Worm (Caenorhabditis elegans) whole organism, L4 larva: Measurements from ENCODE around the gene C16C8.8.

ENCODE experiments used
- F26F4.8 ChIP-seq: fragments of 200-800 bp; sonication (Bioruptor generic); conservative IDR thresholded peaks from 2 replicates; pipeline ENCODE4 v1.3.6; 2022; ENCODE audit warnings: missing genetic modification characterization, missing compliant biosample characterization
- F44E2.7 ChIP-seq: fragments of 200-800 bp; sonication (Bioruptor generic); IDR thresholded peaks from 2 replicates; pipeline ENCODE4 v2.1.2; 2022; ENCODE audit warnings: missing genetic modification characterization, missing compliant biosample characterization
- F49E8.2 ChIP-seq: sonication (generic microtip); optimal IDR thresholded peaks from 2 replicates; lab custom pipeline; 2016; ENCODE audit warnings: missing compliant biosample characterization, mild to moderate bottlenecking, missing genetic modification characterization, borderline replicate concordance
- T20F7.1 ChIP-seq: fragments of 200-800 bp; sonication (Bioruptor generic); optimal IDR thresholded peaks from 2 replicates; lab custom pipeline; 2018; ENCODE audit warnings: mild to moderate bottlenecking, missing genetic modification characterization, missing compliant biosample characterization
- Y5F2A.4 ChIP-seq: fragments of 200-800 bp; sonication (Bioruptor generic); optimal IDR thresholded peaks from 2 replicates; lab custom pipeline; 2018; ENCODE audit warnings: mild to moderate bottlenecking, missing genetic modification characterization, missing compliant biosample characterization
- Y75B8A.6 ChIP-seq: fragments of 200-800 bp; sonication (Bioruptor generic); IDR thresholded peaks from 2 replicates; pipeline ENCODE4 v1.3.6; 2022; ENCODE audit warnings: missing genetic modification reagents, missing genetic modification characterization, missing compliant biosample characterization
- aha-1 ChIP-seq: fragments of 150-350 bp; peaks from one replicate; lab custom pipeline; 2014; ENCODE audit warnings: missing biosample characterization, missing genetic modification characterization
- attf-4 ChIP-seq: sonication (generic microtip); optimal IDR thresholded peaks from 3 replicates; lab custom pipeline; 2017; ENCODE audit warnings: missing biosample characterization, missing genetic modification characterization
- ceh-28 ChIP-seq: fragments of 150-350 bp; optimal IDR thresholded peaks from 2 replicates; lab custom pipeline; 2014; ENCODE audit warnings: missing biosample characterization, missing genetic modification reagents, missing genetic modification characterization
- dmd-6 ChIP-seq: fragments of 200-800 bp; sonication (Bioruptor generic); IDR thresholded peaks from 2 replicates; pipeline ENCODE4 v1.3.6; 2022; ENCODE audit warnings: missing genetic modification reagents, missing genetic modification characterization, missing compliant biosample characterization
- dmd-9 ChIP-seq: fragments of 200-800 bp; sonication (Bioruptor generic); IDR thresholded peaks from 2 replicates; pipeline ENCODE4 v1.3.6; 2022; ENCODE audit warnings: missing genetic modification reagents, missing genetic modification characterization, missing compliant biosample characterization
- duxl-1 ChIP-seq: sonication (generic microtip); optimal IDR thresholded peaks from 2 replicates; lab custom pipeline; 2016; ENCODE audit warnings: mild to moderate bottlenecking, missing genetic modification characterization, moderate library complexity, missing compliant biosample characterization; ENCODE audit not compliant: poor library complexity
- dve-1 ChIP-seq: sonication (generic microtip); optimal IDR thresholded peaks from 2 replicates; lab custom pipeline; 2017; ENCODE audit warnings: antibody characterized with exemption, mild to moderate bottlenecking, missing genetic modification characterization, missing compliant biosample characterization; ENCODE audit not compliant: insufficient read depth
- egl-27 ChIP-seq: sonication (generic microtip); optimal IDR thresholded peaks from 3 replicates; lab custom pipeline; 2017; ENCODE audit warnings: missing biosample characterization, missing genetic modification reagents, missing genetic modification characterization
- fkh-10 ChIP-seq: fragments of 150-350 bp; optimal IDR thresholded peaks from 2 replicates; lab custom pipeline; 2014; ENCODE audit warnings: missing biosample characterization, missing genetic modification reagents, missing genetic modification characterization
- gei-8 ChIP-seq: fragments of 200-800 bp; sonication (Bioruptor generic); optimal IDR thresholded peaks from 2 replicates; lab custom pipeline; 2018; ENCODE audit warnings: mild to moderate bottlenecking, missing genetic modification characterization, missing compliant biosample characterization
- hif-1 ChIP-seq, 2 experiments: sonication (generic microtip); optimal IDR thresholded peaks; 2 replicates each; lab custom pipeline; 2016 to 2017; ENCODE audit warnings: missing compliant biosample characterization in 2 of 2, missing genetic modification characterization in 2 of 2, missing genetic modification reagents in 2 of 2, missing genotype in 2 of 2, mild to moderate bottlenecking in 1 of 2
- jun-1 ChIP-seq: fragments of 150-350 bp; optimal IDR thresholded peaks from 2 replicates; lab custom pipeline; 2014; ENCODE audit warnings: missing biosample characterization, missing genetic modification reagents, missing genetic modification characterization
- lin-13 ChIP-seq: fragments of 150-350 bp; optimal IDR thresholded peaks from 2 replicates; lab custom pipeline; 2014; ENCODE audit warnings: missing biosample characterization, missing genetic modification reagents, missing genetic modification characterization
- lin-38 ChIP-seq: fragments of 200-800 bp; sonication (Bioruptor generic); IDR thresholded peaks from 2 replicates; pipeline ENCODE4 v1.3.6; 2022; ENCODE audit warnings: missing genetic modification reagents, missing genetic modification characterization, missing compliant biosample characterization
- madf-5 ChIP-seq, 2 experiments: fragments of 200-800 bp; sonication (Bioruptor generic); IDR thresholded peaks; 2 replicates each; pipeline ENCODE4 v1.3.6; 2022; ENCODE audit warnings: missing compliant biosample characterization in 2 of 2, missing genetic modification characterization in 2 of 2
- madf-9 ChIP-seq: fragments of 200-800 bp; sonication (Bioruptor generic); conservative IDR thresholded peaks from 2 replicates; pipeline ENCODE4 v1.3.6; 2022; ENCODE audit warnings: missing genetic modification reagents, missing genetic modification characterization, missing compliant biosample characterization
- mep-1 ChIP-seq: fragments of 150-350 bp; sonication (generic microtip); optimal IDR thresholded peaks from 3 replicates; lab custom pipeline; 2014; ENCODE audit warnings: missing biosample characterization, missing genetic modification characterization
- mes-2 ChIP-seq: sonication (generic microtip); optimal IDR thresholded peaks from 2 replicates; lab custom pipeline; 2016; ENCODE audit warnings: missing genotype, mild to moderate bottlenecking, missing genetic modification characterization, missing compliant biosample characterization; ENCODE audit not compliant: poor library complexity, severe bottlenecking
- nhr-10 ChIP-seq: fragments of 150-350 bp; optimal IDR thresholded peaks from 2 replicates; lab custom pipeline; 2014; ENCODE audit warnings: missing biosample characterization, missing genetic modification characterization
- nhr-111 ChIP-seq: fragments of 200-800 bp; sonication (Bioruptor generic); optimal IDR thresholded peaks from 2 replicates; lab custom pipeline; 2018; ENCODE audit warnings: mild to moderate bottlenecking, missing genetic modification characterization, missing compliant biosample characterization
- nhr-237 ChIP-seq: sonication (generic microtip); optimal IDR thresholded peaks from 2 replicates; lab custom pipeline; 2017; ENCODE audit warnings: missing biosample characterization, missing genetic modification characterization
- nhr-28 ChIP-seq: fragments of 150-350 bp; optimal IDR thresholded peaks from 2 replicates; lab custom pipeline; 2014; ENCODE audit warnings: missing biosample characterization, missing genetic modification characterization
- nhr-77 ChIP-seq: fragments of 150-350 bp; optimal IDR thresholded peaks from 2 replicates; lab custom pipeline; 2014; ENCODE audit warnings: missing biosample characterization, missing genetic modification characterization
- php-3 ChIP-seq: fragments of 200-800 bp; sonication (Bioruptor generic); IDR thresholded peaks from 2 replicates; pipeline ENCODE4 v1.3.6; 2022; ENCODE audit warnings: missing genetic modification reagents, missing genetic modification characterization, missing compliant biosample characterization
- pqm-1 ChIP-seq: sonication (generic microtip); optimal IDR thresholded peaks from 2 replicates; lab custom pipeline; 2017; ENCODE audit warnings: missing biosample characterization, missing genetic modification characterization
- rbr-2 ChIP-seq: sonication (generic microtip); optimal IDR thresholded peaks from 2 replicates; lab custom pipeline; 2016; ENCODE audit warnings: missing genotype, missing genetic modification characterization, missing compliant biosample characterization
- sdz-12 ChIP-seq: fragments of 200-800 bp; sonication (Bioruptor generic); optimal IDR thresholded peaks from 2 replicates; lab custom pipeline; 2018; ENCODE audit warnings: mild to moderate bottlenecking, missing genetic modification characterization, missing compliant biosample characterization
- set-16 ChIP-seq: fragments of 200-800 bp; sonication (Bioruptor generic); IDR thresholded peaks from 2 replicates; pipeline ENCODE4 v1.3.6; 2022; ENCODE audit warnings: missing genetic modification reagents, missing genetic modification characterization, missing compliant biosample characterization
- spr-1 ChIP-seq: sonication (generic microtip); optimal IDR thresholded peaks from 2 replicates; lab custom pipeline; 2016; ENCODE audit warnings: mild to moderate bottlenecking, missing genetic modification characterization, missing compliant biosample characterization
- unc-39 ChIP-seq: sonication (generic microtip); optimal IDR thresholded peaks from 2 replicates; lab custom pipeline; 2017; ENCODE audit warnings: missing biosample characterization, missing genetic modification characterization
- unc-62 ChIP-seq, 3 experiments: fragments of 150-350 bp in 1 of 3; sonication (generic microtip); optimal IDR thresholded peaks in 2 of 3; peaks in 1 of 3; 1 replicate in 1 of 3; 2 replicates in 2 of 3; lab custom pipeline; 2014 to 2017; ENCODE audit warnings: missing biosample characterization in 3 of 3, missing genetic modification characterization in 3 of 3, missing genetic modification reagents in 3 of 3, missing genotype in 1 of 3
- zip-2 ChIP-seq: fragments of 150-350 bp; optimal IDR thresholded peaks from 2 replicates; lab custom pipeline; 2014; ENCODE audit warnings: missing biosample characterization, missing genetic modification characterization
- ztf-11 ChIP-seq: fragments of 150-350 bp; optimal IDR thresholded peaks from 2 replicates; lab custom pipeline; 2014; ENCODE audit warnings: missing biosample characterization, missing genetic modification characterization

Gene C16C8.8

DNA sequence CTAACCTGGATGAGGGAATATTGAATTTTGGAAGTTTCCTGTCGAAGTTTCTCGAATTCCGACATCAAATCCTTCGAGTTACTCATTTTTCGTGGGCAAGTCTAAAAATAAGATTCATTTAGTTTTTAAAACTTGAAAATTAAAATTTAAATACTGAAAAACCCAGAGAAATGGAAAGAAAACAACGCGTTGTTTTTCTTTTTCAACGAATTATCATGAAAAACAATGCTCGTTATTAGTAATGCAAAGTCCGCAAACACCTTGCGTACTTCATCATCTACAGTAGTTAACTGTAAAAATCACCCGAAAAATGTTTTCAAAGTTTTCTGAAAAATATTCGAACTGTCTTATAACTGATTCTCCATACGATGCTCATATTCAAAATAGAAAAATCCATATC is 17.2 kb downstream of the C16C8.8 start, which contains the start of gene C16C8.4:
C16C8.4 (minus strand) TSS at position 101 of the 400 bp plus-strand sequence.
- TF ChIP-seq aha-1 (tag; lab: Kevin White, UChicago) (peak; percentile 66), Y75B8A.6 (GFP tag; lab: Robert Waterston, UW) (no peak)

DNA sequence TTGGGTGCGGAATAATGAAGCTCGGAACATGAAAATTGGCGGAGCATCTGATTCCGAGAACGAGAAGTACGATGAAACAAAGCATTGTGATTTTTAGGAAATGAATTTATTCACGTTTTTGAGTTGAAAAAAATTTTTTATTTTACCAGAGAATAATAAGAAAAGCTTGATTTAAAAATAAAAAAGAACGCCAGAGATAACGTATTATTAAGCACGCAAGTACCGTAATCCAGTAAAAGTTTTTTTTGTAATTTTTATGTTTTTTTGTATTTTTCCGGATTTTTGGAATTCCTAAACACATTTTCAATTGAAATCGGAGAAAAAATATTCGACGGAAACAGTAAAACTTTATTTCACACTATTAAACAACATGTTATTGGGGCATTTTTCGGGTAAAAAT is 18.3 kb downstream of the C16C8.8 start, which contains the start of gene C16C8.22:
C16C8.22 (minus strand) TSS at position 101 of the 400 bp plus-strand sequence.
- no peak for TF ChIP-seq F26F4.8
- TF ChIP-seq F49E8.2 (tag; lab: Kevin White, UChicago), result no peak
- TF ChIP-seq nhr-77 (tag; lab: Kevin White, UChicago), result no peak
- TF ChIP-seq egl-27 (tag; lab: Kevin White, UChicago), result no peak
- no peak for TF ChIP-seq duxl-1
- no peak for TF ChIP-seq nhr-111 (GFP tag; lab: Kevin White, UChicago)
- no peak for TF ChIP-seq dmd-9 (GFP tag; lab: Robert Waterston, UW)
- TF ChIP-seq gei-8 (GFP tag; lab: Kevin White, UChicago), result no peak
- TF ChIP-seq ceh-28, result no peak
- TF ChIP-seq zip-2 (tag; lab: Kevin White, UChicago), result no peak
- TF ChIP-seq fkh-10 (GFP tag; lab: Kevin White, UChicago), result no peak
- no peak for TF ChIP-seq jun-1 (tag; lab: Kevin White, UChicago)
- TF ChIP-seq madf-5 (GFP tag; IDR thresholded peaks at IDR 0.05; lab: Robert Waterston, UW), result no peak

DNA sequence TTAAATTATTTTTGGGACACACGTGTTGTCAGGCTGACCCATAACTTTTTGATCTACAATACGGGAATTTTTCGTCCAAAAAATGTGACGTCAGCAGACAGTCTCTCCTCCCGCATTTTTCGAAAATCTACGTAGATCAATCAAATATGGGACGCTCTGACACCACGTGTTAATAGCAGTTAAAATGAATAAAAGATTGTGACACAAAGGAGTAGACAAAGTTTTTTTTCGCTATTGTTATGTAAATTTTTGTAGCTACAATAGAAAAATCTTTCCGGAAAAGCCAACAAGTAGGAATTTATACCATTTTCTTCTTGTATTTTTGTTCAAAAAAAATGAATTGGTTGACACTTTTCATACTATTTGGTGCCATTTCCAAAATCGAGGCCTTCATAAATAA is 20.1 kb downstream of the C16C8.8 start, which contains the start of gene C16C8.27:
C16C8.27 (plus strand) TSS at position 301 of the 400 bp plus-strand sequence.
- TF ChIP-seq unc-62 (GFP tag; optimal IDR thresholded peaks at IDR 0.05 in 1 of 2; lab: Kevin White, UChicago) (peak in 1 of 2 experiments; percentile 1), unc-62 (tag; optimal IDR thresholded peaks at IDR 0.05; lab: Kevin White, UChicago) (no peak), sdz-12 (no peak), ztf-11 (tag; lab: Kevin White, UChicago) (no peak), madf-9 (GFP tag; lab: Robert Waterston, UW) (no peak), Y5F2A.4 (GFP tag; lab: Kevin White, UChicago) (no peak)

DNA sequence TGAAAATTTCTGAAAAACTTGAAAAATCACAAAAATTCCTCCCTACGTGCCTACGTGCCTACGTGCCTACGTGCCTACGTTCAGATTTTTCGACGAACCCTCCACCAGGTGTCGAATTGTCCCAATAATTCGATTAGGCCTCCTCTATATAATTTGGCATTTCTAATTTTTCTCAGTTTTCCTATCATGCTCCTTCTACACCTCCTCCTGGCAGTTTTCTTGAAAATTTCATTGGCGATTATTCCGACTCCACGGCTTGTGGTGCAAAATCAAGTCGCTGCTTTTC is 20.9 kb downstream of the C16C8.8 start, which contains the start of gene C16C8.17:
C16C8.17 (plus strand) TSS at position 187 of the 286 bp plus-strand sequence.
- no peak for TF ChIP-seq dve-1 (tag; lab: Kevin White, UChicago)
- TF ChIP-seq hif-1 (tag; optimal IDR thresholded peaks at IDR 0.05; lab: Kevin White, UChicago), result no peak
- no peak for TF ChIP-seq aha-1 (tag; lab: Kevin White, UChicago)
- TF ChIP-seq mep-1 (tag; lab: Kevin White, UChicago), result no peak
- TF ChIP-seq F44E2.7, result no peak
- TF ChIP-seq rbr-2 (tag; lab: Kevin White, UChicago), result no peak
- TF ChIP-seq spr-1, result no peak
- no peak for TF ChIP-seq nhr-10 (tag; lab: Kevin White, UChicago)
- TF ChIP-seq lin-13 (GFP tag; lab: Kevin White, UChicago), result no peak
- TF ChIP-seq fkh-10 (GFP tag; lab: Kevin White, UChicago), result no peak
- TF ChIP-seq lin-38 (GFP tag; lab: Robert Waterston, UW), result no peak
- no peak for TF ChIP-seq pqm-1
- TF ChIP-seq unc-39 (tag; lab: Kevin White, UChicago), result no peak
- TF ChIP-seq F26F4.8, result no peak
- TF ChIP-seq zip-2 (tag; lab: Kevin White, UChicago), result no peak
- no peak for TF ChIP-seq T20F7.1 (GFP tag; lab: Kevin White, UChicago)

- TF ChIP-seq php-3 (GFP tag; lab: Robert Waterston, UW) (0 out of 2 replicates have a peak, but pooled peaks have one; percentile 22), pqm-1 (peak; percentile 55), attf-4 (tag; lab: Kevin White, UChicago) (no peak), nhr-28 (tag; lab: Kevin White, UChicago) (peak; percentile 60), dmd-6 (GFP tag; lab: Robert Waterston, UW) (peak; percentile 63), mep-1 (tag; lab: Kevin White, UChicago) (no peak), mes-2 (no peak), nhr-237 (no peak), set-16 (no peak)
Observed at ce11 chrII:3439842-3440640, 21.4 kb downstream of the C16C8.8 start.
